Worm (Caenorhabditis elegans) whole organism, young adult: ENCODE data around the gene H38K22.6.

Source experiments
- B0336.3 ChIP-seq: fragments of 200-800 bp; sonication (Bioruptor generic); IDR thresholded peaks from 2 replicates; pipeline ENCODE4 v1.3.6; 2022; ENCODE audit warnings: missing genetic modification characterization, missing compliant biosample characterization
- C06A6.2 ChIP-seq: fragments of 200-800 bp; sonication (Bioruptor generic); conservative IDR thresholded peaks from 2 replicates; pipeline ENCODE4 v1.3.6; 2022; ENCODE audit warnings: missing genetic modification characterization, missing compliant biosample characterization
- D2030.7 ChIP-seq: fragments of 200-800 bp; sonication (Bioruptor generic); IDR thresholded peaks from 2 replicates; pipeline ENCODE4 v1.3.6; 2022; ENCODE audit warnings: missing genetic modification reagents, missing genetic modification characterization, missing compliant biosample characterization
- F33H1.4 ChIP-seq: fragments of 200-800 bp; sonication (Bioruptor generic); IDR thresholded peaks from 2 replicates; pipeline ENCODE4 v1.3.6; 2022; ENCODE audit warnings: missing genetic modification reagents, missing genetic modification characterization, missing compliant biosample characterization
- F37B4.10 ChIP-seq: fragments of 200-800 bp; sonication (Bioruptor generic); IDR thresholded peaks from 2 replicates; pipeline ENCODE4 v1.3.6; 2022; ENCODE audit warnings: missing genetic modification characterization, missing compliant biosample characterization
- F52B5.7 ChIP-seq: sonication (generic microtip); optimal IDR thresholded peaks from 2 replicates; lab custom pipeline; 2016; ENCODE audit warnings: mild to moderate bottlenecking, missing genetic modification characterization, missing compliant biosample characterization
- K12H6.12 ChIP-seq: fragments of 200-800 bp; sonication (Bioruptor generic); optimal IDR thresholded peaks from 2 replicates; lab custom pipeline; 2018; ENCODE audit warnings: mild to moderate bottlenecking, missing genetic modification characterization, missing compliant biosample characterization
- Y79H2A.3 ChIP-seq: fragments of 200-800 bp; sonication (Bioruptor generic); conservative IDR thresholded peaks from 2 replicates; pipeline ENCODE4 v1.3.6; 2022; ENCODE audit warnings: missing genetic modification reagents, missing genetic modification characterization, missing compliant biosample characterization
- ama-1 ChIP-seq, 3 experiments: fragments of 150-350 bp in 1 of 3; sonication (generic microtip) in 2 of 3; optimal IDR thresholded peaks; 2 replicates each; lab custom pipeline; 2014 to 2018; ENCODE audit warnings: missing biosample characterization in 2 of 3, missing genetic modification characterization in 2 of 3, missing genetic modification reagents in 2 of 3
- attf-5 ChIP-seq: fragments of 200-800 bp; sonication (Bioruptor generic); optimal IDR thresholded peaks from 2 replicates; lab custom pipeline; 2018; ENCODE audit warnings: mild to moderate bottlenecking, missing genetic modification characterization, missing compliant biosample characterization
- bed-1 ChIP-seq: fragments of 200-800 bp; sonication (Bioruptor generic); IDR thresholded peaks from 2 replicates; pipeline ENCODE4 v1.3.6; 2022; ENCODE audit warnings: missing genetic modification reagents, missing genetic modification characterization, missing compliant biosample characterization
- bed-2 ChIP-seq: fragments of 200-800 bp; sonication (Bioruptor generic); IDR thresholded peaks from 2 replicates; pipeline ENCODE4 v1.3.6; 2022; ENCODE audit warnings: missing genetic modification reagents, missing genetic modification characterization, missing compliant biosample characterization
- cebp-2 ChIP-seq: fragments of 200-800 bp; sonication (Bioruptor generic); IDR thresholded peaks from 2 replicates; pipeline ENCODE4 v1.3.6; 2022; ENCODE audit warnings: missing genetic modification characterization, missing compliant biosample characterization
- ceh-100 ChIP-seq: fragments of 200-800 bp; sonication (Bioruptor generic); IDR thresholded peaks from 2 replicates; pipeline ENCODE4 v1.3.6; 2022; ENCODE audit warnings: missing genetic modification reagents, missing genetic modification characterization, missing compliant biosample characterization
- ceh-40 ChIP-seq: fragments of 200-800 bp; sonication (Bioruptor generic); IDR thresholded peaks from 2 replicates; pipeline ENCODE4 v1.3.6; 2022; ENCODE audit warnings: missing genetic modification characterization, missing compliant biosample characterization
- ceh-91 ChIP-seq: fragments of 200-800 bp; sonication (Bioruptor generic); IDR thresholded peaks from 2 replicates; pipeline ENCODE4 v1.3.6; 2022; ENCODE audit warnings: missing genetic modification reagents, missing genetic modification characterization, missing compliant biosample characterization
- die-1 ChIP-seq: sonication (generic microtip); optimal IDR thresholded peaks from 2 replicates; lab custom pipeline; 2016; ENCODE audit warnings: missing genotype, mild to moderate bottlenecking, missing genetic modification characterization, missing compliant biosample characterization
- dpl-1 ChIP-seq: fragments of 150-350 bp; optimal IDR thresholded peaks from 2 replicates; lab custom pipeline; 2014; ENCODE audit warnings: missing biosample characterization, missing genetic modification reagents, missing genetic modification characterization
- efl-1 ChIP-seq: fragments of 150-350 bp; optimal IDR thresholded peaks from 2 replicates; lab custom pipeline; 2014; ENCODE audit warnings: missing biosample characterization, missing genetic modification reagents, missing genetic modification characterization
- egrh-3 ChIP-seq: fragments of 200-800 bp; sonication (Bioruptor generic); IDR thresholded peaks from 2 replicates; pipeline ENCODE4 v1.3.6; 2022; ENCODE audit warnings: missing genetic modification reagents, missing genetic modification characterization, missing compliant biosample characterization
- fkh-3 ChIP-seq: sonication (generic microtip); optimal IDR thresholded peaks from 2 replicates; lab custom pipeline; 2016; ENCODE audit warnings: mild to moderate bottlenecking, missing genetic modification characterization, missing compliant biosample characterization
- him-1 ChIP-seq: sonication (generic microtip); optimal IDR thresholded peaks from 2 replicates; lab custom pipeline; 2016; ENCODE audit warnings: missing genotype, missing genetic modification reagents, missing genetic modification characterization, missing compliant biosample characterization
- hlh-12 ChIP-seq: sonication (generic microtip); optimal IDR thresholded peaks from 2 replicates; lab custom pipeline; 2016; ENCODE audit warnings: missing genetic modification characterization, missing compliant biosample characterization
- hlh-26 ChIP-seq: fragments of 200-800 bp; sonication (Bioruptor generic); conservative IDR thresholded peaks from 2 replicates; pipeline ENCODE4 v1.3.6; 2022; ENCODE audit warnings: missing genetic modification reagents, missing genetic modification characterization, missing compliant biosample characterization
- hrde-1 ChIP-seq: sonication (generic microtip); optimal IDR thresholded peaks from 2 replicates; lab custom pipeline; 2016; ENCODE audit warnings: missing genetic modification characterization, mild to moderate bottlenecking, missing compliant biosample characterization, moderate library complexity, missing genotype, missing genetic modification reagents, borderline replicate concordance
- lag-1 ChIP-seq: fragments of 200-800 bp; sonication (Bioruptor generic); IDR thresholded peaks from 2 replicates; pipeline ENCODE4 v1.3.6; 2022; ENCODE audit warnings: missing genetic modification reagents, missing genetic modification characterization, missing compliant biosample characterization
- let-526 ChIP-seq: fragments of 200-800 bp; sonication (Bioruptor generic); IDR thresholded peaks from 2 replicates; pipeline ENCODE4 v1.3.6; 2022; ENCODE audit warnings: missing genetic modification reagents, missing genetic modification characterization, missing compliant biosample characterization
- let-607 ChIP-seq, 2 experiments: fragments of 200-800 bp in 1 of 2; sonication (Bioruptor generic) in 1 of 2; sonication (generic microtip) in 1 of 2; optimal IDR thresholded peaks; 2 replicates each; lab custom pipeline; 2016 to 2018; ENCODE audit warnings: mild to moderate bottlenecking in 2 of 2, missing compliant biosample characterization in 2 of 2, missing genetic modification characterization in 2 of 2, moderate library complexity in 2 of 2, missing genotype in 1 of 2
- lsy-27 ChIP-seq: sonication (generic microtip); optimal IDR thresholded peaks from 2 replicates; lab custom pipeline; 2017; ENCODE audit warnings: missing genetic modification characterization, mild to moderate bottlenecking, missing compliant biosample characterization, antibody characterized with exemption, missing genotype, borderline replicate concordance; ENCODE audit not compliant: insufficient read depth
- madf-10 ChIP-seq: sonication (generic microtip); optimal IDR thresholded peaks from 2 replicates; lab custom pipeline; 2016; ENCODE audit warnings: mild to moderate bottlenecking, missing genetic modification characterization, missing compliant biosample characterization
- madf-6 ChIP-seq: fragments of 200-800 bp; sonication (Bioruptor generic); IDR thresholded peaks from 2 replicates; pipeline ENCODE4 v1.3.6; 2022; ENCODE audit warnings: missing genetic modification reagents, missing genetic modification characterization, missing compliant biosample characterization
- mcd-1 ChIP-seq: fragments of 200-800 bp; sonication (Bioruptor generic); IDR thresholded peaks from 2 replicates; pipeline ENCODE4 v1.3.6; 2022; ENCODE audit warnings: missing genetic modification reagents, missing genetic modification characterization, missing compliant biosample characterization
- nfya-1 ChIP-seq: sonication (generic microtip); optimal IDR thresholded peaks from 2 replicates; lab custom pipeline; 2017; ENCODE audit warnings: antibody characterized with exemption, missing compliant biosample characterization, missing genetic modification characterization, borderline replicate concordance; ENCODE audit not compliant: insufficient read depth
- nfyb-1 ChIP-seq: fragments of 200-800 bp; sonication (Bioruptor generic); IDR thresholded peaks from 2 replicates; pipeline ENCODE4 v1.3.6; 2022; ENCODE audit warnings: missing genetic modification reagents, missing genetic modification characterization, missing compliant biosample characterization
- nhr-27 ChIP-seq: fragments of 200-800 bp; sonication (Bioruptor generic); optimal IDR thresholded peaks from 2 replicates; lab custom pipeline; 2018; ENCODE audit warnings: mild to moderate bottlenecking, missing genetic modification characterization, moderate library complexity, missing compliant biosample characterization
- rec-8 ChIP-seq, 2 experiments: sonication (generic microtip); optimal IDR thresholded peaks; 2 replicates each; lab custom pipeline; 2016; ENCODE audit warnings: mild to moderate bottlenecking in 2 of 2, missing genetic modification characterization in 2 of 2, missing genetic modification reagents in 2 of 2, missing genotype in 2 of 2, missing biosample characterization in 1 of 2, missing compliant biosample characterization in 1 of 2, moderate library complexity in 1 of 2
- snpc-1.1 ChIP-seq: sonication (generic microtip); optimal IDR thresholded peaks from 2 replicates; lab custom pipeline; 2017; ENCODE audit warnings: missing genetic modification characterization, mild to moderate bottlenecking, missing compliant biosample characterization, antibody characterized with exemption, moderate library complexity, missing genotype, missing genetic modification reagents; ENCODE audit not compliant: insufficient read depth
- snpc-4 ChIP-seq, 5 experiments: fragments of 150-350 bp in 1 of 5; sonication (generic microtip) in 4 of 5; optimal IDR thresholded peaks; 2 replicates each; lab custom pipeline; 2014 to 2018; ENCODE audit warnings: missing genetic modification characterization in 5 of 5, missing biosample characterization in 3 of 5, antibody characterized with exemption in 2 of 5, mild to moderate bottlenecking in 2 of 5, missing compliant biosample characterization in 2 of 5, missing genotype in 2 of 5, moderate library complexity in 2 of 5, missing genetic modification reagents in 1 of 5
- tlf-1 ChIP-seq: fragments of 200-800 bp; sonication (Bioruptor generic); optimal IDR thresholded peaks from 2 replicates; lab custom pipeline; 2018; ENCODE audit warnings: mild to moderate bottlenecking, missing genetic modification characterization, missing compliant biosample characterization
- unc-130 ChIP-seq: sonication (generic microtip); optimal IDR thresholded peaks from 2 replicates; lab custom pipeline; 2016; ENCODE audit warnings: missing genetic modification reagents, missing genetic modification characterization, missing compliant biosample characterization
- xnd-1 ChIP-seq: sonication (generic microtip); optimal IDR thresholded peaks from 2 replicates; lab custom pipeline; 2016; ENCODE audit warnings: missing genotype, missing genetic modification reagents, missing genetic modification characterization, missing compliant biosample characterization
- zfh-2 ChIP-seq: fragments of 200-800 bp; sonication (Bioruptor generic); conservative IDR thresholded peaks from 2 replicates; pipeline ENCODE4 v1.3.6; 2022; ENCODE audit warnings: missing genetic modification reagents, missing genetic modification characterization, missing compliant biosample characterization
- ztf-22 ChIP-seq: fragments of 200-800 bp; sonication (Bioruptor generic); optimal IDR thresholded peaks from 2 replicates; lab custom pipeline; 2018; ENCODE audit warnings: mild to moderate bottlenecking, missing genetic modification characterization, moderate library complexity, missing compliant biosample characterization
- ztf-26 ChIP-seq: sonication (generic microtip); optimal IDR thresholded peaks from 2 replicates; lab custom pipeline; 2017; ENCODE audit warnings: missing genetic modification characterization, missing compliant biosample characterization
- ztf-6 ChIP-seq: fragments of 200-800 bp; sonication (Bioruptor generic); IDR thresholded peaks from 2 replicates; pipeline ENCODE4 v1.3.6; 2022; ENCODE audit warnings: missing genetic modification reagents, missing genetic modification characterization, missing compliant biosample characterization

Gene H38K22.6

ce11 chrIII:4281955-4282618 is 38.1 kb upstream of the H38K22.6 start:
- TF ChIP-seq rec-8 (tag; optimal IDR thresholded peaks at IDR 0.05; lab: Kevin White, UChicago) (no peak), F52B5.7 (tag; lab: Kevin White, UChicago) (peak; percentile 68), ceh-100 (GFP tag; lab: Robert Waterston, UW) (peak; percentile 78), efl-1 (GFP tag; lab: Kevin White, UChicago) (no peak), xnd-1 (tag; lab: Kevin White, UChicago) (no peak), egrh-3 (GFP tag; lab: Robert Waterston, UW) (peak; percentile 87), madf-6 (no peak), ztf-22 (GFP tag; lab: Kevin White, UChicago) (peak; percentile 99), D2030.7 (no peak), ama-1 (optimal IDR thresholded peaks at IDR 0.05; lab: Kevin White, UChicago) (no peak), ama-1 (GFP tag; optimal IDR thresholded peaks at IDR 0.05; lab: Kevin White, UChicago) (no peak), hlh-26 (GFP tag; lab: Robert Waterston, UW) (no peak), hrde-1 (tag; lab: Kevin White, UChicago) (no peak), F37B4.10 (GFP tag; lab: Robert Waterston, UW) (no peak), K12H6.12 (tag; lab: Kevin White, UChicago) (peak; percentile 99), zfh-2 (peak; percentile 100), let-526 (GFP tag; lab: Robert Waterston, UW) (peak; percentile 68), tlf-1 (GFP tag; lab: Kevin White, UChicago) (peak; percentile 95), him-1 (tag; lab: Kevin White, UChicago) (no peak), fkh-3 (tag; lab: Kevin White, UChicago) (peak; percentile 1), die-1 (peak; percentile 93), let-607 (tag; optimal IDR thresholded peaks at IDR 0.05; lab: Kevin White, UChicago) (peak; percentile 93 to 95), ztf-26 (tag; lab: Kevin White, UChicago) (peak; percentile 98), Y79H2A.3 (GFP tag; lab: Robert Waterston, UW) (no peak), snpc-4 (GFP tag; optimal IDR thresholded peaks at IDR 0.05; lab: Kevin White, UChicago) (peak; percentile 2), snpc-4 (tag; optimal IDR thresholded peaks at IDR 0.05; lab: Kevin White, UChicago) (peak in 3 of 4 experiments; percentile 76 to 88 (median 86)), bed-2 (GFP tag; lab: Robert Waterston, UW) (peak; percentile 41; the same call in 1 of the 2 replicates), ceh-40 (GFP tag; lab: Robert Waterston, UW) (no peak), nfyb-1 (GFP tag; lab: Robert Waterston, UW) (peak; percentile 98), nhr-27 (tag; lab: Kevin White, UChicago) (no peak), lag-1 (GFP tag; lab: Robert Waterston, UW) (peak; percentile 91; the same call in 1 of the 2 replicates), hlh-12 (tag; lab: Kevin White, UChicago) (no peak), nfya-1 (tag; lab: Kevin White, UChicago) (no peak), B0336.3 (GFP tag; lab: Robert Waterston, UW) (peak; percentile 99), dpl-1 (GFP tag; lab: Kevin White, UChicago) (no peak), madf-10 (tag; lab: Kevin White, UChicago) (peak; percentile 98), lsy-27 (tag; lab: Kevin White, UChicago) (no peak), C06A6.2 (peak; percentile 99), attf-5 (GFP tag; lab: Kevin White, UChicago) (peak; percentile 98), bed-1 (GFP tag; lab: Robert Waterston, UW) (0 out of 2 replicates have a peak, but pooled peaks have one; percentile 20), unc-130 (GFP tag; lab: Kevin White, UChicago) (peak; percentile 4), mcd-1 (GFP tag; lab: Robert Waterston, UW) (peak; percentile 90), cebp-2 (0 out of 2 replicates have a peak, but pooled peaks have one; percentile 47), ceh-91 (GFP tag; lab: Robert Waterston, UW) (0 out of 2 replicates have a peak, but pooled peaks have one; percentile 25), snpc-1.1 (tag; lab: Kevin White, UChicago) (no peak), F33H1.4 (GFP tag; lab: Robert Waterston, UW) (peak; percentile 31), ztf-6 (peak; percentile 69; the same call in 1 of the 2 replicates)
